Fruit fly (Drosophila melanogaster) whole organism: ENCODE results near the gene Qsox2.

Experiments used
- Dll ChIP-seq: fragments of >200 bp; optimal IDR thresholded peaks from 2 replicates; lab custom pipeline; 2017
- EcR ChIP-seq, 2 experiments: fragments of >200 bp; optimal IDR thresholded peaks; 2 replicates each; lab custom pipeline; 2017; ENCODE audit warnings: missing biosample characterization in 2 of 2, missing genetic modification characterization in 2 of 2, missing genetic modification reagents in 2 of 2
- usp ChIP-seq: fragments of >200 bp; optimal IDR thresholded peaks from 2 replicates; lab custom pipeline; 2017; ENCODE audit warnings: missing biosample characterization, missing genetic modification characterization, mixed read lengths

Qsox2 gene

dm6 chr3R:21964379-21964778 is 50.8 kb downstream of the Qsox2 start:
- TF ChIP-seq EcR (GFP tag; optimal IDR thresholded peaks at IDR 0.05; lab: Kevin White, UChicago) (no peak), Dll (lab: Kevin White, UChicago) (no peak), usp (GFP tag; lab: Kevin White, UChicago) (no peak)
